Fruit fly (Drosophila melanogaster) whole organism: Measurements from ENCODE around the gene CG1637.

ENCODE experiments used
- CG8478 ChIP-seq: fragments of >200 bp; optimal IDR thresholded peaks from 2 replicates; lab custom pipeline; 2018; ENCODE audit warnings: inconsistent platforms
- Dll ChIP-seq: fragments of >200 bp; optimal IDR thresholded peaks from 2 replicates; lab custom pipeline; 2017
- EcR ChIP-seq, 2 experiments: fragments of >200 bp; optimal IDR thresholded peaks; 2 replicates each; lab custom pipeline; 2017; ENCODE audit warnings: missing biosample characterization in 2 of 2, missing genetic modification characterization in 2 of 2, missing genetic modification reagents in 2 of 2
- pan ChIP-seq: fragments of >200 bp; optimal IDR thresholded peaks from 2 replicates; lab custom pipeline; 2017
- psq ChIP-seq: fragments of >200 bp; optimal IDR thresholded peaks from 2 replicates; lab custom pipeline; 2017
- usp ChIP-seq: fragments of >200 bp; optimal IDR thresholded peaks from 2 replicates; lab custom pipeline; 2017; ENCODE audit warnings: missing biosample characterization, missing genetic modification characterization, mixed read lengths

The CG1637 gene

dm6 chrX:10899232-10899631 lies 21.5 kb upstream of the CG1637 start, which contains the start of gene CG1582:
TSS of gene CG1582 (minus strand) at chrX:10899302.
- TF ChIP-seq pan (lab: Kevin White, UChicago), result no peak
- TF ChIP-seq usp (GFP tag; lab: Kevin White, UChicago), result no peak
- TF ChIP-seq psq (lab: Kevin White, UChicago), result no peak
- no peak for TF ChIP-seq CG8478 (lab: Kevin White, UChicago)
- no peak for TF ChIP-seq EcR (GFP tag; optimal IDR thresholded peaks at IDR 0.05; lab: Kevin White, UChicago)
- TF ChIP-seq Dll, result no peak

DNA sequence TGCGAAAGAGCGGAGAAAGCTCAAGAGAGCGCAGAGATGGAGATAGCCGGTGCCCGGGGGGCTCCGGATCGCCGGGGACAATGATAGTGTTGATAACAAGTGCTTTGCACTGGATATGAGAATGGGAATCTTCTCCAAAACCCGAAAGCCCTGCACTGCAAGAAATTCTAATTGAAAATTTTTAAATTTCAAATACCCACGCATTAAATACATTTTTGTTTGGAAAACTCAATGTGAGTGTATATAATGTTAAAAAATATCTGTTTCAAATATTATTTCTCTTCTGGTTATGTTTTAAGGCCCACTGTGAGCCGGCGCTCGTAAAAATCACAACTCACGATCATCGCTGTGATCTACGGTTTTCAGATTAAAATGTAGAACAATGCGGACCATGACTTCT lies 15.5 kb upstream of the CG1637 start:
- no peak for TF ChIP-seq Dll
- no peak for TF ChIP-seq EcR (GFP tag; optimal IDR thresholded peaks at IDR 0.05; lab: Kevin White, UChicago)
- no peak for TF ChIP-seq psq (lab: Kevin White, UChicago)
- no peak for TF ChIP-seq pan (lab: Kevin White, UChicago)

DNA sequence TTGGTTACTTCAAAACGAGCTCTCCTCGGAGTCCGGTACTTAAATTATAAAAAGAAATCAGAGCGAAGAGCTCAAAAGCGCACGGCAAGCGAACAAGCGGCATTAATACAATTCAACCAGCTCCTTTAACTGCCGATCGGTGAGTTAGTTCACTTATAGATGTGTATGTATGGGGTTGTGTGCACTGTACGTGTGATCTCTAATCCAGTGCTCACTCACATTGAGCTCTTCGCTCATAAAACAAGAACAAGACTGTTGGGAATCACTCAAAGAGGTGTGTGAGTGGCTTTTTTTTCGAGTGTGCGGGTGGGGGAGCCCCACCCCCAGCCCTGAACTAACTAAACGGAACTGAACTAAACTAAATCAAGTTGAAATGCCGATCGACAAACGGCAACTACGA lies 13.5 kb upstream of the CG1637 start, which contains the start of gene Ork1:
Ork1 (minus strand) TSS at position 101 of the 400 bp plus-strand sequence.
- TF ChIP-seq Dll, result no peak
- no peak for TF ChIP-seq psq (lab: Kevin White, UChicago)
- no peak for TF ChIP-seq CG8478 (lab: Kevin White, UChicago)
- no peak for TF ChIP-seq pan (lab: Kevin White, UChicago)
- no peak for TF ChIP-seq usp (GFP tag; lab: Kevin White, UChicago)
- TF ChIP-seq EcR (GFP tag; optimal IDR thresholded peaks at IDR 0.05; lab: Kevin White, UChicago), result no peak

- TF ChIP-seq usp (GFP tag; lab: Kevin White, UChicago) (no peak), Dll (no peak), EcR (GFP tag; optimal IDR thresholded peaks at IDR 0.05; lab: Kevin White, UChicago) (no peak), psq (lab: Kevin White, UChicago) (no peak), CG8478 (lab: Kevin White, UChicago) (no peak), pan (lab: Kevin White, UChicago) (no peak)
Measured at dm6 chrX:10889955-10890617, 12.4 kb upstream of the CG1637 start.

DNA sequence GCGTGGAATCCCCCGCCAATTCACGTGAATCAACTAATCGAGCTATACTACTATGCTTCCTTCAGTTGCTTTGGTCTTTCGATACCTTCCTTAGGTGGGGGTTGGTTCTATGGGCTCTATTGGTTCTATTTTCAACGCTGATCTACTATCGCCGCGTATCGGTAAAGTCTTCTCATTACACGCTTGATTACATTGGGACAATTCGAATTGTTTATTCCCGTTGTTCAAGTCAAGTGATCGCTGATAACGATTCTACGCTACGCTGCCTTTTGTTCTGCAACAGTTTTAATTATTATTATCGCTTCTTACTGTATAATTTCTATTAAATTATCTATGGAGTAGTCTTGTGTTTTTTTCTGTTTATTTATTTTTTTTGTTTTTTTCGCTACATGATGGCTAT lies 9.9 kb upstream of the CG1637 start:
- TF ChIP-seq pan (lab: Kevin White, UChicago) (no peak), CG8478 (lab: Kevin White, UChicago) (no peak), usp (GFP tag; lab: Kevin White, UChicago) (no peak), psq (lab: Kevin White, UChicago) (no peak), EcR (GFP tag; optimal IDR thresholded peaks at IDR 0.05; lab: Kevin White, UChicago) (no peak), Dll (no peak)

DNA sequence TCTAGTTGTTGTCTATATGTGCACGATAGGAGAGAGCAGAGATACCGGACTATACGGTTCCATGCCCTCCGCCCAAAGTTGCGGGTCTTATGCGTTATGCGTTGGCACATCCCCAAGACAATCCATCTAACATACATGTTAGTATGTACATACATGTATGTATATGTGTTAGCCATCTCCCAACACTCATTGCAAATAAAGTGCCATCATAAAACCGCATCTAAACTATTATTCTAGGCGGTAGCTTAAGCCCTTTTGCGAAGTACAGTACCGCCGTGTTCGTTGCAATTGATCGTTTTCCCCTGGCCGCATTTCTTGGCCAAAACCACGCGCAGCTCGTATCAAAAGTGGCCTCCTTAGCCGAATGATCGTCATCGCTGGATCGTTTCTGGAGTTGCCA lies 8.7 kb upstream of the CG1637 start:
- TF ChIP-seq EcR (GFP tag; optimal IDR thresholded peaks at IDR 0.05; lab: Kevin White, UChicago) (no peak), CG8478 (lab: Kevin White, UChicago) (no peak), usp (GFP tag; lab: Kevin White, UChicago) (no peak), pan (lab: Kevin White, UChicago) (no peak), Dll (no peak), psq (lab: Kevin White, UChicago) (no peak)

DNA sequence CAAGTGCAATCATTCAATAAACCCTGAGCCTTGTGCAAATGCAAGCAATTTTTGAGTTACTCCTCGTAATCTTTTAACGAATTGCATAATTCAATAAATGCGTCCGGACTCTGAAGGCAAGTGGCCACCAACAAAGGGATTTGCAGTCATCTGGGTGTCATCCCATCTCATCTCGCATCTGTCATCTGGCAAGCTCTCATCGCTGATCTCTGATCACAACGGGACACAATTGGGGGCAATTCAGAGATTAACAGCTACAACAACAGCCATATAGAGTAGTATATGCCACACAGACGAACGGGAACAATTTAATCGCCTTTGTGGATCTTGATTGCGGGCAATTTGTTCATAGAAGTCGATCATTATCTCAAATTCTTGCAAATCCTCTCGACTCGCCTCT lies 6.0 kb upstream of the CG1637 start:
- TF ChIP-seq pan (lab: Kevin White, UChicago) (no peak), EcR (GFP tag; optimal IDR thresholded peaks at IDR 0.05; lab: Kevin White, UChicago) (no peak), usp (GFP tag; lab: Kevin White, UChicago) (no peak), Dll (no peak), CG8478 (lab: Kevin White, UChicago) (no peak), psq (lab: Kevin White, UChicago) (no peak)

DNA sequence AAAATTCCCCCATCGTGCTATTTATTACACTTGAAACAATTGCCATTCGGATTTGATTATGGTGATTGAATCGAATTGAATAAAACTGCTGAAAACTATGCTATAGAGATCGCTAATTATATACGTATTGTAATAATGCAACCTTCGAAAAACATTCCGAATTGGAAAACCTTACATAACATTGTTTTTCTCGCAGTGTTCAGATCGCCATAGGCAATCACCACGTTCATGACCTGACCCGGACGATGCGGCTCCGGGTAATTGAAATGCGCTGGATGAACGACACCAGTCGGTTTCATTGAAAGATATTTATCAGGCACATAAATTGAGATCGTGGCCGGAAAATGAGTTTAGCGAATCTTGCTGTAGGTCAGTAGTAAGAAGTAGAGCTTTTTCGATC lies 5.1 kb upstream of the CG1637 start:
- TF ChIP-seq EcR (GFP tag; optimal IDR thresholded peaks at IDR 0.05; lab: Kevin White, UChicago), result no peak
- TF ChIP-seq psq (lab: Kevin White, UChicago), result no peak
- no peak for TF ChIP-seq usp (GFP tag; lab: Kevin White, UChicago)
- TF ChIP-seq Dll, result no peak
- TF ChIP-seq pan (lab: Kevin White, UChicago), result no peak
- no peak for TF ChIP-seq CG8478 (lab: Kevin White, UChicago)

- TF ChIP-seq usp (GFP tag; lab: Kevin White, UChicago) (no peak), psq (lab: Kevin White, UChicago) (no peak), Dll (no peak), pan (lab: Kevin White, UChicago) (no peak), EcR (GFP tag; optimal IDR thresholded peaks at IDR 0.05; lab: Kevin White, UChicago) (no peak), CG8478 (lab: Kevin White, UChicago) (no peak)
Measured at dm6 chrX:10876451-10876850, 1.2 kb downstream of the CG1637 start.

DNA sequence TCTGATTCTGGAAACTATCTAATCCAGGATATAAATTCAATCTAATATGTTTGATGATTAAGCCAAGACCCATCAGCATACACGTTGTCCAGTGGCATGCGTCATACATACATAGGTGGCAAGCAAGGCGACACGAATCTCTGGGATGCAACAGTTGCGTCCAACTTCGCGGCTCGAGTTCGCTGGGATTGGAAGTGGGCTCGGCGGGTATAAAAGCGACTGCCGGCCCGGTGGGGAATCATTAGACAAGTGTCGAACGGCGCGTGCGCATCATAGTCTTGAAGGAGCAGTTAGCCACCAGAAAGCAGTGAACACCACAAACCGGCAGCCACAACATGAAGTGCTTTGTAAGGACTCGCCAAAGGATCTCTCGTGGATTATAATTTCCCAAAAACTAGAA lies 8.6 kb downstream of the CG1637 start, which contains the start of gene CG2157:
CG2157 (plus strand) TSS at position 240 of the 400 bp plus-strand sequence.
- TF ChIP-seq EcR (GFP tag; optimal IDR thresholded peaks at IDR 0.05; lab: Kevin White, UChicago) (no peak), usp (GFP tag; lab: Kevin White, UChicago) (no peak), CG8478 (lab: Kevin White, UChicago) (no peak), Dll (no peak), pan (lab: Kevin White, UChicago) (no peak), psq (lab: Kevin White, UChicago) (no peak)

dm6 chrX:10867692-10868091 lies 10.0 kb downstream of the CG1637 start:
- TF ChIP-seq CG8478 (lab: Kevin White, UChicago) (no peak), EcR (GFP tag; optimal IDR thresholded peaks at IDR 0.05; lab: Kevin White, UChicago) (no peak), pan (lab: Kevin White, UChicago) (no peak), Dll (no peak), psq (lab: Kevin White, UChicago) (no peak), usp (GFP tag; lab: Kevin White, UChicago) (no peak)
